Worm (Caenorhabditis elegans) whole organism, L3 larva: ENCODE data around the gene srw-53.

Source experiments
- ama-1 ChIP-seq: fragments of 150-350 bp; optimal IDR thresholded peaks from 2 replicates; lab custom pipeline; 2018
- daf-12 ChIP-seq: fragments of 150-350 bp; optimal IDR thresholded peaks from 2 replicates; lab custom pipeline; 2014; ENCODE audit warnings: missing biosample characterization, missing genetic modification reagents, missing genetic modification characterization
- egl-27 ChIP-seq: sonication (generic microtip); optimal IDR thresholded peaks from 4 replicates; lab custom pipeline; 2017; ENCODE audit warnings: missing biosample characterization, missing genetic modification reagents, missing genetic modification characterization
- elt-3 ChIP-seq, 3 experiments: fragments of 150-350 bp in 1 of 3; sonication (generic microtip) in 2 of 3; optimal IDR thresholded peaks; 2 replicates in 2 of 3; 4 replicates in 1 of 3; lab custom pipeline; 2014 to 2017; ENCODE audit warnings: missing biosample characterization in 3 of 3, missing genetic modification characterization in 3 of 3
- lin-15B ChIP-seq: fragments of 150-350 bp; optimal IDR thresholded peaks from 2 replicates; lab custom pipeline; 2014; ENCODE audit warnings: missing biosample characterization, missing genetic modification characterization
- unc-39 ChIP-seq: sonication (generic microtip); optimal IDR thresholded peaks from 4 replicates; lab custom pipeline; 2017; ENCODE audit warnings: missing biosample characterization, missing genetic modification characterization

- no peak for TF ChIP-seq elt-3 (tag; optimal IDR thresholded peaks at IDR 0.05; lab: Kevin White, UChicago)
- no peak for TF ChIP-seq egl-27 (tag; lab: Kevin White, UChicago)
- TF ChIP-seq unc-39 = no peak
- no peak for TF ChIP-seq daf-12 (tag; lab: Kevin White, UChicago)
- TF ChIP-seq ama-1 (lab: Kevin White, UChicago) = no peak
- no peak for TF ChIP-seq lin-15B
These were observed 13.9 kb downstream of the srw-53 start, which contains the start of gene F36G9.3 for ce11 chrV:15957098-15957497.
